Fruit fly (Drosophila melanogaster) S2 (cell line): ENCODE measurements around the gene CG32811.

ENCODE experiments used
- CG8478 ChIP-seq: fragments of >200 bp; optimal IDR thresholded peaks from 2 replicates; lab custom pipeline; 2018
- CTCF ChIP-seq, 2 experiments: fragments of >200 bp; optimal IDR thresholded peaks; 2 replicates each; lab custom pipeline; 2018

- no peak for TF ChIP-seq CG8478
- TF ChIP-seq CTCF (optimal IDR thresholded peaks at IDR 0.05; lab: Kevin White, UChicago) = no peak
Observed at dm6 chrX:1311218-1311617, 13.0 kb upstream of the CG32811 start.
